Worm (Caenorhabditis elegans) whole organism, young adult: Measurements from ENCODE around the gene K08D8.6.
A peak's percentile ranks its signal among the peaks of the same experiment; 100 is the strongest.

ENCODE experiments used
- B0261.1 ChIP-seq: sonication (generic microtip); optimal IDR thresholded peaks from 2 replicates; lab custom pipeline; 2016; ENCODE audit warnings: mild to moderate bottlenecking, missing genetic modification characterization, moderate library complexity, missing compliant biosample characterization
- C17E4.6 ChIP-seq: fragments of 200-800 bp; sonication (Bioruptor generic); IDR thresholded peaks from 2 replicates; pipeline ENCODE4 v1.3.6; 2022; ENCODE audit warnings: missing genetic modification reagents, missing genetic modification characterization, missing compliant biosample characterization
- D2030.7 ChIP-seq: fragments of 200-800 bp; sonication (Bioruptor generic); IDR thresholded peaks from 2 replicates; pipeline ENCODE4 v1.3.6; 2022; ENCODE audit warnings: missing genetic modification reagents, missing genetic modification characterization, missing compliant biosample characterization
- F37B4.10 ChIP-seq: fragments of 200-800 bp; sonication (Bioruptor generic); IDR thresholded peaks from 2 replicates; pipeline ENCODE4 v1.3.6; 2022; ENCODE audit warnings: missing genetic modification characterization, missing compliant biosample characterization
- K12H6.12 ChIP-seq: fragments of 200-800 bp; sonication (Bioruptor generic); optimal IDR thresholded peaks from 2 replicates; lab custom pipeline; 2018; ENCODE audit warnings: mild to moderate bottlenecking, missing genetic modification characterization, missing compliant biosample characterization
- T26A5.8 ChIP-seq: sonication (generic microtip); optimal IDR thresholded peaks from 2 replicates; lab custom pipeline; 2016; ENCODE audit warnings: missing genetic modification characterization, missing compliant biosample characterization
- Y67H2A.10 ChIP-seq: fragments of 200-800 bp; sonication (Bioruptor generic); conservative IDR thresholded peaks from 2 replicates; pipeline ENCODE4 v1.3.6; 2022; ENCODE audit warnings: missing genetic modification reagents, missing genetic modification characterization, missing compliant biosample characterization
- Y79H2A.3 ChIP-seq: fragments of 200-800 bp; sonication (Bioruptor generic); conservative IDR thresholded peaks from 2 replicates; pipeline ENCODE4 v1.3.6; 2022; ENCODE audit warnings: missing genetic modification reagents, missing genetic modification characterization, missing compliant biosample characterization
- aptf-2 ChIP-seq: fragments of 200-800 bp; sonication (Bioruptor generic); conservative IDR thresholded peaks from 2 replicates; pipeline ENCODE4 v1.3.6; 2022; ENCODE audit warnings: missing genetic modification reagents, missing genetic modification characterization, missing compliant biosample characterization
- aptf-3 ChIP-seq: fragments of 200-800 bp; sonication (Bioruptor generic); IDR thresholded peaks from 2 replicates; pipeline ENCODE4 v1.3.6; 2022; ENCODE audit warnings: missing genetic modification characterization, missing compliant biosample characterization
- attf-5 ChIP-seq: fragments of 200-800 bp; sonication (Bioruptor generic); optimal IDR thresholded peaks from 2 replicates; lab custom pipeline; 2018; ENCODE audit warnings: mild to moderate bottlenecking, missing genetic modification characterization, missing compliant biosample characterization
- cebp-1 ChIP-seq, 2 experiments: fragments of 200-800 bp in 1 of 2; sonication (Bioruptor generic) in 1 of 2; sonication (generic microtip) in 1 of 2; IDR thresholded peaks in 1 of 2; optimal IDR thresholded peaks in 1 of 2; 2 replicates each; pipeline versions ENCODE4 v1.3.6 to Lab custom; 2017 to 2022; ENCODE audit warnings: missing compliant biosample characterization in 2 of 2, missing genetic modification characterization in 2 of 2, mild to moderate bottlenecking in 1 of 2, missing genetic modification reagents in 1 of 2, moderate library complexity in 1 of 2
- cebp-2 ChIP-seq: fragments of 200-800 bp; sonication (Bioruptor generic); IDR thresholded peaks from 2 replicates; pipeline ENCODE4 v1.3.6; 2022; ENCODE audit warnings: missing genetic modification characterization, missing compliant biosample characterization
- ceh-27 ChIP-seq: fragments of 200-800 bp; sonication (Bioruptor generic); optimal IDR thresholded peaks from 2 replicates; lab custom pipeline; 2018; ENCODE audit warnings: mild to moderate bottlenecking, missing genetic modification characterization, moderate library complexity, missing compliant biosample characterization
- efl-1 ChIP-seq: fragments of 150-350 bp; optimal IDR thresholded peaks from 2 replicates; lab custom pipeline; 2014; ENCODE audit warnings: missing biosample characterization, missing genetic modification reagents, missing genetic modification characterization
- him-1 ChIP-seq: sonication (generic microtip); optimal IDR thresholded peaks from 2 replicates; lab custom pipeline; 2016; ENCODE audit warnings: missing genotype, missing genetic modification reagents, missing genetic modification characterization, missing compliant biosample characterization
- hmg-1.2 ChIP-seq: fragments of 200-800 bp; sonication (Bioruptor generic); IDR thresholded peaks from 2 replicates; pipeline ENCODE4 v1.3.6; 2022; ENCODE audit warnings: missing genetic modification reagents, missing genetic modification characterization, missing compliant biosample characterization
- lag-1 ChIP-seq: fragments of 200-800 bp; sonication (Bioruptor generic); IDR thresholded peaks from 2 replicates; pipeline ENCODE4 v1.3.6; 2022; ENCODE audit warnings: missing genetic modification reagents, missing genetic modification characterization, missing compliant biosample characterization
- lin-54 ChIP-seq: fragments of 200-800 bp; sonication (Bioruptor generic); optimal IDR thresholded peaks from 2 replicates; lab custom pipeline; 2018; ENCODE audit warnings: mild to moderate bottlenecking, missing genetic modification characterization, missing compliant biosample characterization
- lir-1 ChIP-seq: fragments of 200-800 bp; sonication (Bioruptor generic); conservative IDR thresholded peaks from 2 replicates; pipeline ENCODE4 v1.3.6; 2022; ENCODE audit warnings: missing genetic modification reagents, missing genetic modification characterization, missing compliant biosample characterization
- lsl-1 ChIP-seq: fragments of 200-800 bp; sonication (Bioruptor generic); optimal IDR thresholded peaks from 2 replicates; lab custom pipeline; 2018; ENCODE audit warnings: mild to moderate bottlenecking, missing genetic modification characterization, moderate library complexity, missing compliant biosample characterization
- madf-10 ChIP-seq: sonication (generic microtip); optimal IDR thresholded peaks from 2 replicates; lab custom pipeline; 2016; ENCODE audit warnings: mild to moderate bottlenecking, missing genetic modification characterization, missing compliant biosample characterization
- mel-28 ChIP-seq: sonication (generic microtip); optimal IDR thresholded peaks from 2 replicates; lab custom pipeline; 2016; ENCODE audit warnings: borderline replicate concordance, mild to moderate bottlenecking, missing genetic modification characterization, missing compliant biosample characterization
- nfya-2 ChIP-seq: fragments of 200-800 bp; sonication (Bioruptor generic); IDR thresholded peaks from 2 replicates; pipeline ENCODE4 v1.3.6; 2022; ENCODE audit warnings: missing genetic modification reagents, missing genetic modification characterization, missing compliant biosample characterization
- nhr-179 ChIP-seq: sonication (generic microtip); optimal IDR thresholded peaks from 2 replicates; lab custom pipeline; 2016; ENCODE audit warnings: mild to moderate bottlenecking, missing genetic modification characterization, missing compliant biosample characterization
- nhr-80 ChIP-seq: sonication (generic microtip); optimal IDR thresholded peaks from 2 replicates; lab custom pipeline; 2016; ENCODE audit warnings: missing genetic modification characterization, missing compliant biosample characterization
- rcor-1 ChIP-seq: fragments of 200-800 bp; sonication (Bioruptor generic); IDR thresholded peaks from 2 replicates; pipeline ENCODE4 v1.3.6; 2022; ENCODE audit warnings: missing genetic modification reagents, missing genetic modification characterization, missing compliant biosample characterization
- rec-8 ChIP-seq, 2 experiments: sonication (generic microtip); optimal IDR thresholded peaks; 2 replicates each; lab custom pipeline; 2016; ENCODE audit warnings: mild to moderate bottlenecking in 2 of 2, missing genetic modification characterization in 2 of 2, missing genetic modification reagents in 2 of 2, missing genotype in 2 of 2, missing biosample characterization in 1 of 2, missing compliant biosample characterization in 1 of 2, moderate library complexity in 1 of 2
- sdz-38 ChIP-seq: sonication (generic microtip); optimal IDR thresholded peaks from 2 replicates; lab custom pipeline; 2016; ENCODE audit warnings: missing genotype, missing genetic modification characterization, missing compliant biosample characterization
- sea-2 ChIP-seq: fragments of 200-800 bp; sonication (Bioruptor generic); IDR thresholded peaks from 2 replicates; pipeline ENCODE4 v1.3.6; 2022; ENCODE audit warnings: missing genetic modification characterization, missing compliant biosample characterization
- snpc-3.4 ChIP-seq: sonication (generic microtip); optimal IDR thresholded peaks from 2 replicates; lab custom pipeline; 2017; ENCODE audit warnings: missing genetic modification characterization, mild to moderate bottlenecking, missing compliant biosample characterization, antibody characterized with exemption, moderate library complexity, missing genotype, missing genetic modification reagents
- snpc-4 ChIP-seq, 5 experiments: fragments of 150-350 bp in 1 of 5; sonication (generic microtip) in 4 of 5; optimal IDR thresholded peaks; 2 replicates each; lab custom pipeline; 2014 to 2018; ENCODE audit warnings: missing genetic modification characterization in 5 of 5, missing biosample characterization in 3 of 5, antibody characterized with exemption in 2 of 5, mild to moderate bottlenecking in 2 of 5, missing compliant biosample characterization in 2 of 5, missing genotype in 2 of 5, moderate library complexity in 2 of 5, missing genetic modification reagents in 1 of 5
- sptf-2 ChIP-seq: fragments of 200-800 bp; sonication (Bioruptor generic); optimal IDR thresholded peaks from 2 replicates; lab custom pipeline; 2018; ENCODE audit warnings: mild to moderate bottlenecking, missing genetic modification characterization, missing compliant biosample characterization
- tbp1 ChIP-seq: fragments of 200-800 bp; sonication (Bioruptor generic); optimal IDR thresholded peaks from 2 replicates; lab custom pipeline; 2018; ENCODE audit warnings: mild to moderate bottlenecking, missing genetic modification characterization, missing compliant biosample characterization
- unc-62 ChIP-seq: fragments of 150-350 bp; optimal IDR thresholded peaks from 2 replicates; lab custom pipeline; 2014; ENCODE audit warnings: missing biosample characterization, missing genetic modification reagents, missing genetic modification characterization
- xnd-1 ChIP-seq: sonication (generic microtip); optimal IDR thresholded peaks from 2 replicates; lab custom pipeline; 2016; ENCODE audit warnings: missing genotype, missing genetic modification reagents, missing genetic modification characterization, missing compliant biosample characterization
- zfh-2 ChIP-seq: fragments of 200-800 bp; sonication (Bioruptor generic); conservative IDR thresholded peaks from 2 replicates; pipeline ENCODE4 v1.3.6; 2022; ENCODE audit warnings: missing genetic modification reagents, missing genetic modification characterization, missing compliant biosample characterization
- ztf-6 ChIP-seq: fragments of 200-800 bp; sonication (Bioruptor generic); IDR thresholded peaks from 2 replicates; pipeline ENCODE4 v1.3.6; 2022; ENCODE audit warnings: missing genetic modification reagents, missing genetic modification characterization, missing compliant biosample characterization

Gene K08D8.6

DNA sequence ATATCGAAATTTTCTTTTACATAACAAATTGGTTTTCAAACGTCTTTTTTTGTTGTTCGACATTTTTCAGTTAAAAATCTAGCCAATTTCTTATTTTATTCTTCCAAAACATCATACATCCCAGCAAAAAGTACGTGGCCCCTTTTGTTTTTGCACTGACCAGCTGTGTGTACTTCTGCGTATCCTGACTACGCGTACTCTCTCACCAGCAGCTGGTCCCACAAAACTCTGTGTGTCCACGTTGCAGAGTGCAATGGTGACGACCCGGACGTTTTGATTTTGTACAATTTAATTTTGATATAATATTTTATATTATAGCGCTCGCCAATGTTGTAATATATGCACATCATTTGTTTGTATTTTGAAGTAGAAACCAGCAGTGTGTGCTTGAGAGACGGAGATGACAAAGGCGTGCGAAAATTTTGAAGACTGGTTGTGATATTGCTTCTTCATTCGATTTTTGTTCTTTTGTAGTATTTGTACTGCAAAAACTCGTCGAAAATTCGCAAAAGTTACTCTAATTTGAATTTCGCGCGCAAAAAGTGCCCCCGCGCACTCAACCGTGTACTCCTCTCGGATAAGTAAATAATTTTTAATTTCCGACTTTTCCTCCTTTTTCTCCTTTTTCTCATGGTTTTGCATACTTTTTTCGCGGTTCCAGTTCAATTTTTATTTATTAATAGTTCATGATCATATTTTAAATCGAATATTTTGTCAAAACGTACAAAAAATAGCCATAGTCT is 35.8 kb downstream of the K08D8.6 start:
- TF ChIP-seq lag-1 (GFP tag; lab: Robert Waterston, UW) (no peak), sptf-2 (GFP tag; lab: Kevin White, UChicago) (no peak), Y79H2A.3 (GFP tag; lab: Robert Waterston, UW) (no peak), xnd-1 (no peak), rec-8 (tag; optimal IDR thresholded peaks at IDR 0.05; lab: Kevin White, UChicago) (no peak), efl-1 (peak; percentile 60), lsl-1 (GFP tag; lab: Kevin White, UChicago) (peak; percentile 22), cebp-1 (GFP tag; IDR thresholded peaks at IDR 0.05; lab: Robert Waterston, UW) (no peak), cebp-1 (tag; optimal IDR thresholded peaks at IDR 0.05; lab: Kevin White, UChicago) (no peak), zfh-2 (GFP tag; lab: Robert Waterston, UW) (no peak), lin-54 (peak; percentile 32), sdz-38 (no peak), aptf-3 (no peak), madf-10 (tag; lab: Kevin White, UChicago) (no peak), tbp1 (GFP tag; lab: Kevin White, UChicago) (no peak), lir-1 (GFP tag; lab: Robert Waterston, UW) (no peak), sea-2 (GFP tag; lab: Robert Waterston, UW) (no peak), snpc-4 (GFP tag; optimal IDR thresholded peaks at IDR 0.05; lab: Kevin White, UChicago) (no peak), snpc-4 (tag; optimal IDR thresholded peaks at IDR 0.05; lab: Kevin White, UChicago) (peak in 1 of 4 experiments; percentile 10), aptf-2 (GFP tag; lab: Robert Waterston, UW) (no peak), attf-5 (no peak), B0261.1 (tag; lab: Kevin White, UChicago) (no peak), unc-62 (GFP tag; lab: Kevin White, UChicago) (no peak), C17E4.6 (GFP tag; lab: Robert Waterston, UW) (no peak), him-1 (tag; lab: Kevin White, UChicago) (no peak), rcor-1 (GFP tag; lab: Robert Waterston, UW) (no peak), hmg-1.2 (peak; percentile 57; the same call in 1 of the 2 replicates), mel-28 (tag; lab: Kevin White, UChicago) (no peak), T26A5.8 (tag; lab: Kevin White, UChicago) (no peak), snpc-3.4 (tag; lab: Kevin White, UChicago) (no peak), cebp-2 (GFP tag; lab: Robert Waterston, UW) (no peak), F37B4.10 (GFP tag; lab: Robert Waterston, UW) (no peak), nhr-80 (tag; lab: Kevin White, UChicago) (no peak)

DNA sequence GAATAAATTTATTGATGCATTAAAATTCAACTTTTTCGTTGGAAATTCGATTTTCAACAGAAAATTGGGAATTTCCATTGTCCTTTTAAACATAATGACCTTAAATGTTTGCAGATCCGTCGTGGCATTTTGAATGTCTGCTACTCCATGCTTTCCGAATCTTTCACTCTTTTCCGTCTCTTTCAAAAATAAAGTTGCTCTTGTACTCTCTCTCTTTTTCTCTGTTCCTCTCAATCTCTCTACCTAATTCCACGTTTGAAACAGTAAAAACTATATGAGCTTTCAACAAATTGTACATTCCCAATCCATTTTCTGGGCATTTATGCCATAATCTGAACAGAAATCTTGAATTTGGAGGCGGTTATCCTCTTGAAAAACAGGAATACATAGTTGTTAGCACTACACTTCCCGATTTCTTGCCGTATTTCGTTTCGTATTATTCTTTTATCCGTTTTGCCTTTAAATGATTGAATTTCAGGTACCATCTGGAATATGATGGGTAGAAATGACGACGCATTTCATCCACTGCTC is 41.2 kb downstream of the K08D8.6 start, which contains the start of gene srf-3:
Gene srf-3 (plus strand): TSS at position 481 of the 531 bp plus-strand sequence.
- TF ChIP-seq nhr-179 (tag; lab: Kevin White, UChicago) (no peak), hmg-1.2 (peak; percentile 59; the same call in 1 of the 2 replicates), ztf-6 (no peak)

DNA sequence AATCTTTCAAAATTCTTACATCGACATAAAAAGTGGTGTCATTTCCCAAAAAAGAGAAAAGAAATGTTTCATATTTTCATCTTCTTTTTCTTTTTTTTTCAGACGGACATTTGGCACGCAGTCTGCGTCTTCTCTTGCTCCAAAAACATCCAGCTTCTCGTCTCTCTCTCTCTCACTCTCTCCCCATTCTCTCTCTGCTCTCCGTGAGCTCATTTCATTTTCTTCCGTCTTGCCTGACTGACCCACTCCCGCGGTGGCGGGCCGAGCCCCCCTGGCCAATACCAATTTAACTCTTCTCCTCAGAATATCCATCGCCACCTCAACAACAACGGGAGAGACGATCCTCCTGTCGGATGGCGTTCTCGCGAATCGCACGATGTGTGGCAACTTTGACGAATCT is 44.7 kb downstream of the K08D8.6 start, which contains the start of gene txt-19:
Gene txt-19 (plus strand): TSS at position 304 of the 400 bp plus-strand sequence.
- TF ChIP-seq cebp-1 (GFP tag; IDR thresholded peaks at IDR 0.05; lab: Robert Waterston, UW) (no peak), cebp-1 (tag; optimal IDR thresholded peaks at IDR 0.05; lab: Kevin White, UChicago) (peak; percentile 35), K12H6.12 (tag; lab: Kevin White, UChicago) (peak; percentile 1), ceh-27 (GFP tag; lab: Kevin White, UChicago) (peak; percentile 0), hmg-1.2 (no peak), nfya-2 (GFP tag; lab: Robert Waterston, UW) (no peak), Y67H2A.10 (no peak), D2030.7 (no peak)
